Worm (Caenorhabditis elegans) whole organism, L2 larva: ENCODE results near the gene cest-19.

Experiments
- R02D3.7 ChIP-seq: fragments of 150-350 bp; optimal IDR thresholded peaks from 2 replicates; lab custom pipeline; 2014; ENCODE audit warnings: missing biosample characterization, missing genetic modification characterization
- ama-1 ChIP-seq: fragments of 150-350 bp; optimal IDR thresholded peaks from 2 replicates; lab custom pipeline; 2018; ENCODE audit warnings: inconsistent platforms
- elt-1 ChIP-seq: fragments of 150-350 bp; optimal IDR thresholded peaks from 2 replicates; lab custom pipeline; 2014; ENCODE audit warnings: missing biosample characterization, missing genetic modification characterization
- fos-1 ChIP-seq: fragments of 150-350 bp; optimal IDR thresholded peaks from 2 replicates; lab custom pipeline; 2014; ENCODE audit warnings: missing biosample characterization, missing genetic modification characterization
- lin-11 ChIP-seq: fragments of 150-350 bp; sonication (generic microtip); optimal IDR thresholded peaks from 2 replicates; lab custom pipeline; 2014; ENCODE audit warnings: missing biosample characterization, missing genetic modification characterization, inconsistent platforms, mixed read lengths
- lin-39 ChIP-seq: fragments of 150-350 bp; optimal IDR thresholded peaks from 2 replicates; lab custom pipeline; 2014; ENCODE audit warnings: missing biosample characterization, missing genetic modification reagents, missing genetic modification characterization
- nhr-10 ChIP-seq: sonication (generic microtip); optimal IDR thresholded peaks from 2 replicates; lab custom pipeline; 2017; ENCODE audit warnings: missing biosample characterization, missing genetic modification characterization
- nhr-25 ChIP-seq: fragments of 150-350 bp; sonication (generic microtip); optimal IDR thresholded peaks from 3 replicates; lab custom pipeline; 2014; ENCODE audit warnings: missing biosample characterization, missing genetic modification characterization

- TF ChIP-seq R02D3.7 (tag; lab: Kevin White, UChicago) = no peak
- no peak for TF ChIP-seq lin-11 (tag; lab: Kevin White, UChicago)
- TF ChIP-seq nhr-10 (tag; lab: Kevin White, UChicago) = no peak
- TF ChIP-seq nhr-25 = no peak
- no peak for TF ChIP-seq fos-1 (tag; lab: Kevin White, UChicago)
- TF ChIP-seq elt-1 (tag; lab: Kevin White, UChicago) = no peak
- TF ChIP-seq ama-1 = no peak
- TF ChIP-seq lin-39 (tag; lab: Kevin White, UChicago) = no peak
Observed at ce11 chrX:7005919-7006318, 29.9 kb downstream of the cest-19 start.
